Fruit fly (Drosophila melanogaster) whole organism, adult: ENCODE results near the gene CG7059.

Source experiments
- CG11617 ChIP-seq: fragments of 200-800 bp; sonication (Bioruptor generic); optimal IDR thresholded peaks from 2 replicates; lab custom pipeline; 2017; ENCODE audit warnings: mild to moderate bottlenecking, missing biosample characterization, missing genetic modification reagents, missing genetic modification characterization
- CG12768 ChIP-seq: fragments of 200-800 bp; sonication (Bioruptor generic); optimal IDR thresholded peaks from 2 replicates; lab custom pipeline; 2017; ENCODE audit warnings: missing biosample characterization, missing genetic modification characterization, mild to moderate bottlenecking, moderate library complexity, missing genetic modification reagents
- CG14711 ChIP-seq: fragments of 200-800 bp; sonication (Bioruptor generic); optimal IDR thresholded peaks from 2 replicates; lab custom pipeline; 2018; ENCODE audit warnings: missing biosample characterization, mild to moderate bottlenecking, missing genetic modification characterization, moderate library complexity
- CG33017 ChIP-seq: fragments of 200-800 bp; sonication (Bioruptor generic); optimal IDR thresholded peaks from 2 replicates; lab custom pipeline; 2018; ENCODE audit warnings: missing biosample characterization, mild to moderate bottlenecking, missing genetic modification characterization, moderate library complexity
- Hr96 ChIP-seq: fragments of 200-800 bp; sonication (Bioruptor generic); optimal IDR thresholded peaks from 2 replicates; lab custom pipeline; 2016; ENCODE audit warnings: missing biosample characterization, missing genetic modification characterization
- cnc ChIP-seq, 2 experiments: fragments of >200 bp; optimal IDR thresholded peaks; 2 replicates each; lab custom pipeline; 2017
- kay ChIP-seq: fragments of 200-800 bp; sonication (Bioruptor generic); peaks from one replicate; lab custom pipeline; 2016; ENCODE audit warnings: missing biosample characterization, missing genetic modification characterization, borderline replicate concordance
- pad ChIP-seq: fragments of 200-800 bp; sonication (Bioruptor generic); optimal IDR thresholded peaks from 3 replicates; lab custom pipeline; 2017; ENCODE audit warnings: missing biosample characterization, missing genetic modification characterization, mild to moderate bottlenecking, moderate library complexity, missing genetic modification reagents
- tj ChIP-seq: fragments of 200-800 bp; sonication (Bioruptor generic); optimal IDR thresholded peaks from 3 replicates; lab custom pipeline; 2017; ENCODE audit warnings: missing biosample characterization, mild to moderate bottlenecking, missing genetic modification characterization, moderate library complexity

- TF ChIP-seq CG14711 (tag; lab: Kevin White, UChicago) (no peak), Hr96 (GFP tag; lab: Kevin White, UChicago) (no peak), cnc (optimal IDR thresholded peaks at IDR 0.05; lab: Kevin White, UChicago) (no peak), CG11617 (GFP tag; lab: Kevin White, UChicago) (no peak), kay (GFP tag; lab: Kevin White, UChicago) (no peak), pad (GFP tag; lab: Kevin White, UChicago) (no peak), tj (GFP tag; lab: Kevin White, UChicago) (no peak), CG33017 (no peak), CG12768 (GFP tag; lab: Kevin White, UChicago) (no peak)
Observed at dm6 chr3R:22341652-22342051, 47.9 kb upstream of the CG7059 start.
